Fruit fly (Drosophila melanogaster) Kc167 (cell line): ENCODE measurements around the gene PAN3.

Source experiments
- Sin3A ChIP-seq: fragments of >200 bp; optimal IDR thresholded peaks from 2 replicates; lab custom pipeline; 2018; ENCODE audit warnings: missing external identifiers
- h ChIP-seq: fragments of >200 bp; optimal IDR thresholded peaks from 3 replicates; lab custom pipeline; 2018; ENCODE audit warnings: missing external identifiers
- psq ChIP-seq: fragments of >200 bp; optimal IDR thresholded peaks from 2 replicates; lab custom pipeline; 2017; ENCODE audit warnings: missing external identifiers
- ttk ChIP-seq: sonication (Bioruptor generic); optimal IDR thresholded peaks from 2 replicates; lab custom pipeline; 2017; ENCODE audit warnings: missing external identifiers

dm6 chr3L:3035769-3036583 lies 35.0 kb upstream of the PAN3 start:
- no peak for TF ChIP-seq ttk
- TF ChIP-seq h (lab: Kevin White, UChicago), result no peak
- TF ChIP-seq psq (lab: Kevin White, UChicago), result no peak
- TF ChIP-seq Sin3A, result no peak
